Fruit fly (Drosophila melanogaster) whole organism, wandering third instar larva: ENCODE results near the gene snRNP-U1-C.

Experiments used
- Abd-B ChIP-seq: fragments of >200 bp; optimal IDR thresholded peaks from 2 replicates; lab custom pipeline; 2017; ENCODE audit warnings: missing biosample characterization, missing genetic modification characterization
- CG32264 ChIP-seq: fragments of 200-800 bp; sonication (Bioruptor generic); optimal IDR thresholded peaks from 2 replicates; lab custom pipeline; 2016; ENCODE audit warnings: missing biosample characterization, missing genetic modification characterization
- CrebA ChIP-seq: fragments of 200-800 bp; sonication (Bioruptor generic); optimal IDR thresholded peaks from 2 replicates; lab custom pipeline; 2016; ENCODE audit warnings: missing biosample characterization, mild to moderate bottlenecking, missing genetic modification characterization, borderline replicate concordance
- Dfd ChIP-seq: fragments of >200 bp; optimal IDR thresholded peaks from 2 replicates; lab custom pipeline; 2017; ENCODE audit warnings: missing biosample characterization, missing genetic modification characterization
- Dif ChIP-seq: fragments of 200-275, 200-300 bp; sonication (Bioruptor generic); optimal IDR thresholded peaks from 2 replicates; lab custom pipeline; 2018; ENCODE audit warnings: missing biosample characterization, missing genetic modification characterization; ENCODE audit not compliant: partially characterized antibody
- HLH106 ChIP-seq: fragments of 200-800 bp; optimal IDR thresholded peaks from 3 replicates; lab custom pipeline; 2019; ENCODE audit warnings: missing biosample characterization, mild to moderate bottlenecking, missing genetic modification characterization, moderate library complexity
- Hnf4 ChIP-seq: fragments of 200-800 bp; sonication (Bioruptor generic); optimal IDR thresholded peaks from 2 replicates; lab custom pipeline; 2016; ENCODE audit warnings: missing biosample characterization, mild to moderate bottlenecking, missing genetic modification characterization
- Hr78 ChIP-seq: fragments of >200 bp; optimal IDR thresholded peaks from 2 replicates; lab custom pipeline; 2017; ENCODE audit warnings: missing biosample characterization, missing genetic modification characterization
- Mio ChIP-seq: sonication (Bioruptor generic); optimal IDR thresholded peaks from 2 replicates; lab custom pipeline; 2016; ENCODE audit warnings: missing biosample characterization, missing genetic modification characterization
- Myc ChIP-seq: fragments of >200 bp; optimal IDR thresholded peaks from 2 replicates; lab custom pipeline; 2017
- N ChIP-seq: fragments of >200 bp; optimal IDR thresholded peaks from 2 replicates; lab custom pipeline; 2018; ENCODE audit warnings: missing biosample characterization, missing external identifiers, missing genetic modification characterization
- Sp1 ChIP-seq: fragments of 200-800 bp; sonication (Bioruptor generic); optimal IDR thresholded peaks from 3 replicates; lab custom pipeline; 2019; ENCODE audit warnings: missing biosample characterization, mild to moderate bottlenecking, missing genetic modification characterization, moderate library complexity
- Vsx2 ChIP-seq: fragments of 200-300, 225-300 bp; sonication (Bioruptor generic); optimal IDR thresholded peaks from 2 replicates; lab custom pipeline; 2018; ENCODE audit warnings: missing biosample characterization, missing genetic modification characterization; ENCODE audit not compliant: partially characterized antibody
- dsf ChIP-seq: sonication (Bioruptor generic); optimal IDR thresholded peaks from 2 replicates; lab custom pipeline; 2016; ENCODE audit warnings: missing biosample characterization, missing genetic modification characterization, borderline replicate concordance
- ey ChIP-seq: fragments of 200-800 bp; sonication (Bioruptor generic); optimal IDR thresholded peaks from 2 replicates; lab custom pipeline; 2016; ENCODE audit warnings: missing biosample characterization, missing genetic modification characterization
- foxo ChIP-seq, 2 experiments: fragments of 200-800 bp; sonication (Bioruptor generic); optimal IDR thresholded peaks; 2 replicates in 1 of 2; 3 replicates in 1 of 2; lab custom pipeline; 2016 to 2017; ENCODE audit warnings: missing biosample characterization in 2 of 2, missing genetic modification characterization in 2 of 2
- fru ChIP-seq: fragments of 200-800 bp; sonication (Bioruptor generic); optimal IDR thresholded peaks from 3 replicates; lab custom pipeline; 2016; ENCODE audit warnings: missing biosample characterization, mild to moderate bottlenecking, missing genetic modification characterization
- h ChIP-seq: fragments of 200-800 bp; sonication (Bioruptor generic); optimal IDR thresholded peaks from 3 replicates; lab custom pipeline; 2016; ENCODE audit warnings: missing biosample characterization, mild to moderate bottlenecking, missing genetic modification characterization
- lola ChIP-seq: fragments of >200 bp; optimal IDR thresholded peaks from 2 replicates; lab custom pipeline; 2017; ENCODE audit warnings: missing biosample characterization, missing genetic modification characterization
- pan ChIP-seq: fragments of >200 bp; optimal IDR thresholded peaks from 2 replicates; lab custom pipeline; 2017
- sage ChIP-seq: fragments of 200-800 bp; sonication (Bioruptor generic); optimal IDR thresholded peaks from 2 replicates; lab custom pipeline; 2016; ENCODE audit warnings: missing biosample characterization, mild to moderate bottlenecking, missing genetic modification characterization
- sv ChIP-seq: fragments of 200-800 bp; sonication (Bioruptor generic); optimal IDR thresholded peaks from 3 replicates; lab custom pipeline; 2016; ENCODE audit warnings: missing biosample characterization, missing genetic modification characterization
- usp ChIP-seq: fragments of >200 bp; optimal IDR thresholded peaks from 2 replicates; lab custom pipeline; 2017; ENCODE audit warnings: missing biosample characterization, missing genetic modification characterization
- woc ChIP-seq: sonication (Bioruptor generic); optimal IDR thresholded peaks from 2 replicates; lab custom pipeline; 2016; ENCODE audit warnings: missing biosample characterization, mild to moderate bottlenecking, missing genetic modification characterization

snRNP-U1-C gene

DNA sequence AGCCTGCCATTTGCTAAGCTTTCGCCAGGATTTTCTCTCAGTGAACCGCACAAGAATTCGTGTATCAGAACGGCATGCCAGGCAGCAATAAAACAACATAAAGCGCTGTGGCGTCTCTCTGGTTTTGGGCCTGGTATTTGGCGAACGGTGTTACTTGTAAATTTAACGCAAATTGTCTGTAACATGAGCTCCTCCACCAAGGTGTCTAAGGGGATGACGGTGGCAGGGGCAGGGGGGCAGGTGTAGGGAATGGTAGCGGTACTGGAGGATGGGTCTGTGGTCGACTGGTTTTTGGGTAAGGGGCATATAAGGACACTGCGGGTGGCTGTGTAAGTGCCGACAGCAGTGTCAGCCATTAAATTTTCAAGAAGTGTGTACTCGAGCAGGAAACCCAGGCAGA, 18.6 kb downstream of the snRNP-U1-C start:
- TF ChIP-seq Sp1 (GFP tag; lab: Kevin White, UChicago) (no peak), Mio (GFP tag; lab: Kevin White, UChicago) (no peak), N (no peak), HLH106 (tag; lab: Kevin White, UChicago) (no peak), lola (no peak), Vsx2 (GFP tag; lab: Kevin White, UChicago) (no peak), usp (no peak), Hnf4 (GFP tag; lab: Kevin White, UChicago) (no peak), sage (no peak), woc (no peak), Abd-B (GFP tag; lab: Kevin White, UChicago) (no peak)

DNA sequence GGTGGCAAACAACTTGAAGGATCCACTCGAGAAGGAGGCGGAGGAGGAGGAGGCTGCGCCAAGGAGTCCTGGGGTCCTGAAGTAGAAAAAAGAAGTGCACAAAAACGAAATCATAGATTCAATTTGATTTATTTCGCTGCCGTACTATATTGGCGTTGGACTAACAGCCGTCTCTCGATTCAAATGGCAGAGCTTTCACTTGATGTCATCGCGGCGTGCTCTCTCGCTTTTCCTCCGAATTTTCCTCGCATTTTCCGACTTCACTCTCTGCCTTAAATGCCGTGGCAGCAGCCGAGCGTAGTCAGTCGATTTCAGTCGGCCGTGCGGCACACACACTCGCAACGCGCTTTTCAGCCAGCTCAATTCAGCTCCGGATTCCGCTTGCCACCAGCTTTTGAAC, 33.6 kb downstream of the snRNP-U1-C start, which contains the start of gene CG43732:
Gene CG43732 (plus strand): TSS at position 301 of the 400 bp plus-strand sequence.
- no peak for TF ChIP-seq Dif (GFP tag; lab: Kevin White, UChicago)
- no peak for TF ChIP-seq dsf
- no peak for TF ChIP-seq foxo (GFP tag; optimal IDR thresholded peaks at IDR 0.05; lab: Kevin White, UChicago)
- no peak for TF ChIP-seq CG32264
- TF ChIP-seq Hr78 (GFP tag; lab: Kevin White, UChicago) = no peak
- no peak for TF ChIP-seq sv (GFP tag; lab: Kevin White, UChicago)
- TF ChIP-seq N = no peak
- TF ChIP-seq, all 38 proteins: peak for 0

DNA sequence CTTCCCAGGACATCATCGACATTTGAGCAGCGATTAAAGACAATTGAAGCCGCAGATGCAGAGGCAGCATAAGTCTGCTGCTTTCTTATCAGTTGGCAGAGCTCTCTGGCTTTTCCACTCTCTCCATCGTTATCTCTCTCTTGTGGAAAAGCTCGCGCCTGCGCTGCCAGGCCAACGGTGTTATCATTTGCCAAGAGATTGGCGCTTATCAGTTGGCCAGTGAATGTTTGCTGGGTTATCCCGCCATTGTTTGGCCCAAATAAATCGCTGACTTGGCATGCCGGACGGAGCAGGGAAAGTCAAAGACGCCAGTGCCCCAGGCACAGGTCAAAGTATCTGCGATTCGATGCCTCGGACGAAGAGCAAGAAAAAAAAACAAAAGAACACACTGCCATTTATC, 34.3 kb downstream of the snRNP-U1-C start:
- TF ChIP-seq Sp1 (GFP tag; lab: Kevin White, UChicago) = no peak
- TF ChIP-seq, all 38 proteins: peak for 0

DNA sequence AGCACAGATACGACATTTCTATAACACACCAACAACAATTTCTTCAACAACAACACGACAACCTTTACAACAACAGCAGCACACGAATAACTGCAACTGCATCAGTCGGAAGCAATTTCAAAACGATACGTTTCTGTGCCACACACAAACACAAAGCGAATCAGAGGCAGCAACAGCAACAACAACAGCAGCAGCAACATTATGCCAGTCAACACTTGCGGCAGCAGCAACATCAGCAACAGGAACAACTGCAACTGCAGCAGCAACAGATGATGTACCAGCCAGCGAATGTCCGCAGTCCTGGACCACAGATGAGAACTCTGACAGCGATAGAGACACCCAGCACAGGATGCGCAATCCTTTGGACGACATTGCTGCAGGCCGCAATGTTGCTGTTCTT, 36.1 kb downstream of the snRNP-U1-C start:
- TF ChIP-seq CG32264 = no peak
- TF ChIP-seq Myc (lab: Kevin White, UChicago) = no peak
- no peak for TF ChIP-seq h
- TF ChIP-seq N = no peak
- TF ChIP-seq CrebA (GFP tag; lab: Kevin White, UChicago) = no peak
- TF ChIP-seq fru = no peak
- no peak for TF ChIP-seq ey (GFP tag; lab: Kevin White, UChicago)
- peak; percentile 78 for TF ChIP-seq Dfd (GFP tag; lab: Kevin White, UChicago)
- TF ChIP-seq pan (lab: Kevin White, UChicago) = no peak
